Fruit fly (Drosophila melanogaster) whole organism, wandering third instar larva: Measurements from ENCODE around the gene CG4287.

Experiments used
- Abd-B ChIP-seq: fragments of >200 bp; optimal IDR thresholded peaks from 2 replicates; lab custom pipeline; 2017; ENCODE audit warnings: missing biosample characterization, missing genetic modification characterization
- CG32264 ChIP-seq: fragments of 200-800 bp; sonication (Bioruptor generic); optimal IDR thresholded peaks from 2 replicates; lab custom pipeline; 2016; ENCODE audit warnings: missing biosample characterization, missing genetic modification characterization
- CG9705 ChIP-seq: fragments of 200-800 bp; sonication (Bioruptor generic); optimal IDR thresholded peaks from 2 replicates; lab custom pipeline; 2018; ENCODE audit warnings: missing biosample characterization, mild to moderate bottlenecking, missing genetic modification characterization
- CrebA ChIP-seq: fragments of 200-800 bp; sonication (Bioruptor generic); optimal IDR thresholded peaks from 2 replicates; lab custom pipeline; 2016; ENCODE audit warnings: missing biosample characterization, mild to moderate bottlenecking, missing genetic modification characterization, borderline replicate concordance
- Dfd ChIP-seq: fragments of >200 bp; optimal IDR thresholded peaks from 2 replicates; lab custom pipeline; 2017; ENCODE audit warnings: missing biosample characterization, missing genetic modification characterization
- Dif ChIP-seq: fragments of 200-275, 200-300 bp; sonication (Bioruptor generic); optimal IDR thresholded peaks from 2 replicates; lab custom pipeline; 2018; ENCODE audit warnings: missing biosample characterization, missing genetic modification characterization; ENCODE audit not compliant: partially characterized antibody
- GATAd ChIP-seq: sonication (Bioruptor generic); optimal IDR thresholded peaks from 2 replicates; lab custom pipeline; 2016; ENCODE audit warnings: missing biosample characterization, missing genetic modification characterization
- HLH106 ChIP-seq: fragments of 200-800 bp; optimal IDR thresholded peaks from 3 replicates; lab custom pipeline; 2019; ENCODE audit warnings: missing biosample characterization, mild to moderate bottlenecking, missing genetic modification characterization, moderate library complexity
- Hnf4 ChIP-seq: fragments of 200-800 bp; sonication (Bioruptor generic); optimal IDR thresholded peaks from 2 replicates; lab custom pipeline; 2016; ENCODE audit warnings: missing biosample characterization, mild to moderate bottlenecking, missing genetic modification characterization
- Hr78 ChIP-seq: fragments of >200 bp; optimal IDR thresholded peaks from 2 replicates; lab custom pipeline; 2017; ENCODE audit warnings: missing biosample characterization, missing genetic modification characterization
- Hr83 ChIP-seq: fragments of 200-300 bp; sonication (Bioruptor generic); optimal IDR thresholded peaks from 2 replicates; lab custom pipeline; 2016; ENCODE audit warnings: missing biosample characterization, mild to moderate bottlenecking, missing genetic modification characterization, moderate library complexity; ENCODE audit not compliant: poor library complexity, severe bottlenecking
- Jra ChIP-seq: sonication (Bioruptor generic); optimal IDR thresholded peaks from 2 replicates; lab custom pipeline; 2016; ENCODE audit warnings: missing biosample characterization, missing genetic modification characterization
- Mio ChIP-seq: sonication (Bioruptor generic); optimal IDR thresholded peaks from 2 replicates; lab custom pipeline; 2016; ENCODE audit warnings: missing biosample characterization, missing genetic modification characterization
- Myc ChIP-seq: fragments of >200 bp; optimal IDR thresholded peaks from 2 replicates; lab custom pipeline; 2017
- N ChIP-seq: fragments of >200 bp; optimal IDR thresholded peaks from 2 replicates; lab custom pipeline; 2018; ENCODE audit warnings: missing biosample characterization, missing external identifiers, missing genetic modification characterization
- OdsH ChIP-seq: fragments of 200-800 bp; sonication (Bioruptor generic); optimal IDR thresholded peaks from 2 replicates; lab custom pipeline; 2016; ENCODE audit warnings: missing biosample characterization, mild to moderate bottlenecking, missing genetic modification characterization
- Rel ChIP-seq, 2 experiments: fragments of 200-800 bp; sonication (Bioruptor generic) in 1 of 2; optimal IDR thresholded peaks; 2 replicates in 1 of 2; 3 replicates in 1 of 2; lab custom pipeline; 2016 to 2019; ENCODE audit warnings: mild to moderate bottlenecking in 2 of 2, missing biosample characterization in 2 of 2, missing genetic modification characterization in 2 of 2, moderate library complexity in 1 of 2
- Sp1 ChIP-seq: fragments of 200-800 bp; sonication (Bioruptor generic); optimal IDR thresholded peaks from 3 replicates; lab custom pipeline; 2019; ENCODE audit warnings: missing biosample characterization, mild to moderate bottlenecking, missing genetic modification characterization, moderate library complexity
- Vsx2 ChIP-seq: fragments of 200-300, 225-300 bp; sonication (Bioruptor generic); optimal IDR thresholded peaks from 2 replicates; lab custom pipeline; 2018; ENCODE audit warnings: missing biosample characterization, missing genetic modification characterization; ENCODE audit not compliant: partially characterized antibody
- br ChIP-seq: fragments of 200-800 bp; sonication (Bioruptor generic); optimal IDR thresholded peaks from 2 replicates; lab custom pipeline; 2016; ENCODE audit warnings: missing biosample characterization, missing genetic modification characterization
- brk ChIP-seq: fragments of 200-800 bp; sonication (Bioruptor generic); optimal IDR thresholded peaks from 2 replicates; lab custom pipeline; 2016; ENCODE audit warnings: missing biosample characterization, mild to moderate bottlenecking, missing genetic modification characterization
- dl ChIP-seq, 2 experiments: fragments of 175-275, 200-275 bp in 1 of 2; fragments of 200-275 bp in 1 of 2; sonication (Bioruptor generic); optimal IDR thresholded peaks; lab custom pipeline; 2018; ENCODE audit warnings: mild to moderate bottlenecking in 2 of 2, missing biosample characterization in 2 of 2, missing genetic modification characterization in 2 of 2, moderate library complexity in 2 of 2; ENCODE audit not compliant: partially characterized antibody in 2 of 2, insufficient read depth in 1 of 2
- dmrt93B ChIP-seq: fragments of 200-800 bp; sonication (Bioruptor generic); optimal IDR thresholded peaks from 2 replicates; lab custom pipeline; 2018; ENCODE audit warnings: missing biosample characterization, mild to moderate bottlenecking, missing genetic modification characterization
- dsf ChIP-seq: sonication (Bioruptor generic); optimal IDR thresholded peaks from 2 replicates; lab custom pipeline; 2016; ENCODE audit warnings: missing biosample characterization, missing genetic modification characterization, borderline replicate concordance
- ey ChIP-seq: fragments of 200-800 bp; sonication (Bioruptor generic); optimal IDR thresholded peaks from 2 replicates; lab custom pipeline; 2016; ENCODE audit warnings: missing biosample characterization, missing genetic modification characterization
- foxo ChIP-seq, 2 experiments: fragments of 200-800 bp; sonication (Bioruptor generic); optimal IDR thresholded peaks; 2 replicates in 1 of 2; 3 replicates in 1 of 2; lab custom pipeline; 2016 to 2017; ENCODE audit warnings: missing biosample characterization in 2 of 2, missing genetic modification characterization in 2 of 2
- fru ChIP-seq: fragments of 200-800 bp; sonication (Bioruptor generic); optimal IDR thresholded peaks from 3 replicates; lab custom pipeline; 2016; ENCODE audit warnings: missing biosample characterization, mild to moderate bottlenecking, missing genetic modification characterization
- h ChIP-seq: fragments of 200-800 bp; sonication (Bioruptor generic); optimal IDR thresholded peaks from 3 replicates; lab custom pipeline; 2016; ENCODE audit warnings: missing biosample characterization, mild to moderate bottlenecking, missing genetic modification characterization
- jim ChIP-seq: fragments of 175-275, 200-325 bp; sonication (Bioruptor generic); optimal IDR thresholded peaks from 2 replicates; lab custom pipeline; 2016; ENCODE audit warnings: missing biosample characterization, mild to moderate bottlenecking, missing genetic modification characterization
- lola ChIP-seq: fragments of >200 bp; optimal IDR thresholded peaks from 2 replicates; lab custom pipeline; 2017; ENCODE audit warnings: missing biosample characterization, missing genetic modification characterization
- pan ChIP-seq: fragments of >200 bp; optimal IDR thresholded peaks from 2 replicates; lab custom pipeline; 2017
- psq ChIP-seq: fragments of 200-800 bp; sonication (Bioruptor generic); optimal IDR thresholded peaks from 3 replicates; lab custom pipeline; 2017; ENCODE audit warnings: missing biosample characterization, mild to moderate bottlenecking, missing genetic modification characterization, moderate library complexity
- rgr ChIP-seq: fragments of 200-800 bp; sonication (Bioruptor generic); optimal IDR thresholded peaks from 3 replicates; lab custom pipeline; 2016; ENCODE audit warnings: missing biosample characterization, mild to moderate bottlenecking, missing genetic modification characterization
- sage ChIP-seq: fragments of 200-800 bp; sonication (Bioruptor generic); optimal IDR thresholded peaks from 2 replicates; lab custom pipeline; 2016; ENCODE audit warnings: missing biosample characterization, mild to moderate bottlenecking, missing genetic modification characterization
- sv ChIP-seq: fragments of 200-800 bp; sonication (Bioruptor generic); optimal IDR thresholded peaks from 3 replicates; lab custom pipeline; 2016; ENCODE audit warnings: missing biosample characterization, missing genetic modification characterization
- tai ChIP-seq: sonication (Bioruptor generic); optimal IDR thresholded peaks from 2 replicates; lab custom pipeline; 2016; ENCODE audit warnings: missing biosample characterization, missing genetic modification characterization
- usp ChIP-seq: fragments of >200 bp; optimal IDR thresholded peaks from 2 replicates; lab custom pipeline; 2017; ENCODE audit warnings: missing biosample characterization, missing genetic modification characterization
- woc ChIP-seq: sonication (Bioruptor generic); optimal IDR thresholded peaks from 2 replicates; lab custom pipeline; 2016; ENCODE audit warnings: missing biosample characterization, mild to moderate bottlenecking, missing genetic modification characterization

Gene CG4287

dm6 chr3R:15963690-15964281 is at the start of gene CG4287, which contains the start of gene CG5516:
TSS of gene CG4287 (minus strand) at chr3R:15963867.
TSS of gene CG5516 (plus strand) at chr3R:15963884.
- TF ChIP-seq dsf (GFP tag; lab: Kevin White, UChicago) (no peak), fru (no peak), Myc (lab: Kevin White, UChicago) (no peak), CG32264 (GFP tag; lab: Kevin White, UChicago) (no peak), ey (GFP tag; lab: Kevin White, UChicago) (no peak), Jra (GFP tag; lab: Kevin White, UChicago) (peak; percentile 55), dl (GFP tag; optimal IDR thresholded peaks at IDR 0.05; lab: Kevin White, UChicago; ENCODE audit: insufficient read depth in 1 of 2, partially characterized antibody in 2 of 2) (no peak), Sp1 (GFP tag; lab: Kevin White, UChicago) (no peak), Dif (GFP tag; lab: Kevin White, UChicago) (no peak), HLH106 (tag; lab: Kevin White, UChicago) (no peak), Rel (GFP tag; optimal IDR thresholded peaks at IDR 0.05; lab: Kevin White, UChicago) (no peak), Rel (tag; optimal IDR thresholded peaks at IDR 0.05; lab: Kevin White, UChicago) (no peak), Hnf4 (GFP tag; lab: Kevin White, UChicago) (peak; percentile 66), Vsx2 (GFP tag; lab: Kevin White, UChicago) (no peak), jim (GFP tag; lab: Kevin White, UChicago) (no peak), h (GFP tag; lab: Kevin White, UChicago) (no peak)

- TF ChIP-seq Hr83 (no peak), Rel (GFP tag; optimal IDR thresholded peaks at IDR 0.05; lab: Kevin White, UChicago) (no peak), Rel (tag; optimal IDR thresholded peaks at IDR 0.05; lab: Kevin White, UChicago) (peak; percentile 63), psq (GFP tag; lab: Kevin White, UChicago) (no peak), woc (GFP tag; lab: Kevin White, UChicago) (no peak), Hr78 (GFP tag; lab: Kevin White, UChicago) (no peak), Sp1 (GFP tag; lab: Kevin White, UChicago) (peak; percentile 12), Hnf4 (GFP tag; lab: Kevin White, UChicago) (no peak), fru (no peak), CG9705 (GFP tag; lab: Kevin White, UChicago) (no peak), OdsH (no peak), N (GFP tag; lab: Kevin White, UChicago) (peak; percentile 39), h (GFP tag; lab: Kevin White, UChicago) (peak; percentile 54), foxo (GFP tag; optimal IDR thresholded peaks at IDR 0.05; lab: Kevin White, UChicago) (no peak), lola (GFP tag; lab: Kevin White, UChicago) (no peak), sv (GFP tag; lab: Kevin White, UChicago) (no peak), br (peak; percentile 38), Dif (GFP tag; lab: Kevin White, UChicago) (no peak), HLH106 (tag; lab: Kevin White, UChicago) (no peak), tai (GFP tag; lab: Kevin White, UChicago) (no peak), jim (GFP tag; lab: Kevin White, UChicago) (no peak), usp (no peak), GATAd (no peak), Mio (GFP tag; lab: Kevin White, UChicago) (no peak), Myc (lab: Kevin White, UChicago) (no peak), Dfd (GFP tag; lab: Kevin White, UChicago) (no peak), rgr (no peak), CG32264 (GFP tag; lab: Kevin White, UChicago) (no peak), Abd-B (GFP tag; lab: Kevin White, UChicago) (no peak), pan (lab: Kevin White, UChicago) (no peak), ey (GFP tag; lab: Kevin White, UChicago) (no peak), CrebA (GFP tag; lab: Kevin White, UChicago) (no peak), Jra (GFP tag; lab: Kevin White, UChicago) (peak; percentile 18), dsf (GFP tag; lab: Kevin White, UChicago) (no peak), sage (GFP tag; lab: Kevin White, UChicago) (no peak), brk (GFP tag; lab: Kevin White, UChicago) (no peak), dl (GFP tag; optimal IDR thresholded peaks at IDR 0.05; lab: Kevin White, UChicago; ENCODE audit: insufficient read depth in 1 of 2, partially characterized antibody in 2 of 2) (peak in 1 of 2 experiments; percentile 24), dmrt93B (GFP tag; lab: Kevin White, UChicago) (no peak), Vsx2 (GFP tag; lab: Kevin White, UChicago) (peak; percentile 70)
Measured at dm6 chr3R:16011698-16012332, 48.1 kb upstream of the CG4287 start.
